Worm (Caenorhabditis elegans) whole organism, early embryonic: Measurements from ENCODE around the gene srd-42.

ENCODE experiments used
- B0310.2 ChIP-seq: sonication (generic microtip); optimal IDR thresholded peaks from 2 replicates; lab custom pipeline; 2016; ENCODE audit warnings: mild to moderate bottlenecking, missing genetic modification characterization, missing compliant biosample characterization
- F13C5.2 ChIP-seq: sonication (generic microtip); optimal IDR thresholded peaks from 2 replicates; lab custom pipeline; 2017; ENCODE audit warnings: mild to moderate bottlenecking, missing genetic modification characterization, inconsistent platforms, missing compliant biosample characterization
- aly-1 ChIP-seq: sonication (generic microtip); optimal IDR thresholded peaks from 2 replicates; lab custom pipeline; 2016; ENCODE audit warnings: missing genetic modification characterization, missing compliant biosample characterization
- ama-1 ChIP-seq: fragments of 150-350 bp; optimal IDR thresholded peaks from 2 replicates; lab custom pipeline; 2014
- ceh-13 ChIP-seq: fragments of 200-800 bp; sonication (Bioruptor generic); optimal IDR thresholded peaks from 2 replicates; lab custom pipeline; 2018; ENCODE audit warnings: mild to moderate bottlenecking, missing genetic modification characterization, missing compliant biosample characterization
- ceh-36 ChIP-seq: sonication (generic microtip); optimal IDR thresholded peaks from 2 replicates; lab custom pipeline; 2016; ENCODE audit warnings: missing genetic modification characterization, inconsistent platforms, missing compliant biosample characterization
- ets-7 ChIP-seq: sonication (generic microtip); optimal IDR thresholded peaks from 2 replicates; lab custom pipeline; 2016; ENCODE audit warnings: missing genotype, missing genetic modification characterization, missing compliant biosample characterization
- flt-1 ChIP-seq: fragments of 200-800 bp; sonication (Bioruptor generic); IDR thresholded peaks from 2 replicates; pipeline ENCODE4 v1.3.6; 2022; ENCODE audit warnings: missing genetic modification characterization, missing compliant biosample characterization
- hmbx-1 ChIP-seq: sonication (generic microtip); optimal IDR thresholded peaks from 2 replicates; lab custom pipeline; 2016; ENCODE audit warnings: mild to moderate bottlenecking, missing genetic modification characterization, missing compliant biosample characterization
- hmg-4 ChIP-seq: fragments of 200-800 bp; sonication (Bioruptor generic); optimal IDR thresholded peaks from 2 replicates; lab custom pipeline; 2018; ENCODE audit warnings: mild to moderate bottlenecking, missing genetic modification characterization, missing compliant biosample characterization
- hnd-1 ChIP-seq: sonication (generic microtip); optimal IDR thresholded peaks from 2 replicates; lab custom pipeline; 2016; ENCODE audit warnings: missing genetic modification characterization, missing compliant biosample characterization
- pes-1 ChIP-seq: fragments of 200-800 bp; sonication (Bioruptor generic); IDR thresholded peaks from 2 replicates; pipeline ENCODE4 v1.3.6; 2022; ENCODE audit warnings: missing genetic modification reagents, missing genetic modification characterization, missing compliant biosample characterization
- scrt-1 ChIP-seq: fragments of 200-800 bp; sonication (Bioruptor generic); IDR thresholded peaks from 2 replicates; pipeline ENCODE4 v1.3.6; 2022; ENCODE audit warnings: missing genetic modification characterization, missing compliant biosample characterization
- sea-1 ChIP-seq: fragments of 200-800 bp; sonication (Bioruptor generic); conservative IDR thresholded peaks from 2 replicates; pipeline ENCODE4 v1.3.6; 2022; ENCODE audit warnings: missing genetic modification characterization, missing compliant biosample characterization
- tbx-11 ChIP-seq: fragments of 200-800 bp; sonication (Bioruptor generic); IDR thresholded peaks from 2 replicates; pipeline ENCODE4 v1.3.6; 2022; ENCODE audit warnings: missing genetic modification characterization, missing compliant biosample characterization
- tbx-37 ChIP-seq: fragments of 200-800 bp; sonication (Bioruptor generic); conservative IDR thresholded peaks from 2 replicates; pipeline ENCODE4 v1.3.6; 2022; ENCODE audit warnings: missing genetic modification reagents, missing genetic modification characterization, missing compliant biosample characterization
- tra-4 ChIP-seq: sonication (generic microtip); optimal IDR thresholded peaks from 2 replicates; lab custom pipeline; 2017; ENCODE audit warnings: missing genetic modification characterization, missing compliant biosample characterization

srd-42 gene

DNA sequence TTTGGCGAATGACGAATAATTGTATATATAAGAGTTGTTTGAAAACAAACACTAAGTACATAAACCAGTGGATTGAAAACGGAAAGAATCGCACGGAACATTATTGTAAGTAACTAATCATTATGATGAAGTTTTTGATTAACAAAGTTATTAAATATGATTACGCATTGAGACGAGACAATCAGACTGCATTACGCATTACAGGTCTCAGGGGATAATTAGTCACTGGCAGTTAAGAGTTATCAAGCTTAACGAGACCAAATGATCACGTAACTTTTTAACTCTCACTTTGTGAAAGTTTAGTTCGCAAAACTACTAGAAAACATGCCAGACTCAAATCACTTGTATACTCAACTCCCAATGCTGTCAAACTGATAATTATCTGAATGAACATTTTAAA is at the start of gene srd-42:
TSS of gene srd-42 (minus strand) at position 101 of the 400 bp plus-strand sequence.
- TF ChIP-seq B0310.2 (no peak), tbx-37 (GFP tag; lab: Robert Waterston, UW) (no peak), hmbx-1 (no peak), pes-1 (GFP tag; lab: Robert Waterston, UW) (no peak), ama-1 (lab: Kevin White, UChicago) (no peak), hmg-4 (GFP tag; lab: Kevin White, UChicago) (no peak), scrt-1 (GFP tag; lab: Robert Waterston, UW) (no peak), flt-1 (GFP tag; lab: Robert Waterston, UW) (no peak), sea-1 (GFP tag; lab: Robert Waterston, UW) (no peak), aly-1 (tag; lab: Kevin White, UChicago) (no peak), F13C5.2 (tag; lab: Kevin White, UChicago) (no peak), tbx-11 (GFP tag; lab: Robert Waterston, UW) (no peak), ets-7 (tag; lab: Kevin White, UChicago) (no peak), ceh-13 (GFP tag; lab: Kevin White, UChicago) (no peak), hnd-1 (no peak), tra-4 (tag; lab: Kevin White, UChicago) (no peak), ceh-36 (tag; lab: Kevin White, UChicago) (no peak)

DNA sequence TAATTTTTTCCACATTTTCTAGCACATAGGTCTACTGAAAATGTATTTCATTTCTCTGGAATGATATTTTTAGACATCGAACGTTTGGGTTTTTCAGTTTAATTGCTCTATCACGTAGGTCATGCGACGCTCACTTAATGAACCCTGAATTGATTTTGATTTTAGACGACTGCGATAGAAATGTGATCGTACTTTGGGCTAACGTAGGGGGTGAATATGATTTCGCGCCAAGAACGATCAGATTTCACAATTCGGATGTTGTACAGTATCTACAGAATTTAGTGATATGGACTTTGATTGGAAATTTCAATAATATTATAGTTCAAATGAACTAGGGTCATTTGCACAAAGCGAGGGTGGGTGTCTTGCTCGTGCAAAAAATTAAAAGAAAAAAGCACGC is 48.9 kb upstream of the srd-42 start:
- TF ChIP-seq tbx-11 (GFP tag; lab: Robert Waterston, UW): no peak
- no peak for TF ChIP-seq ceh-36 (tag; lab: Kevin White, UChicago)
- TF ChIP-seq flt-1 (GFP tag; lab: Robert Waterston, UW): no peak
- TF ChIP-seq B0310.2: no peak
- TF ChIP-seq tbx-37 (GFP tag; lab: Robert Waterston, UW): no peak
- TF ChIP-seq sea-1 (GFP tag; lab: Robert Waterston, UW): no peak
- no peak for TF ChIP-seq hmbx-1
- no peak for TF ChIP-seq ceh-13 (GFP tag; lab: Kevin White, UChicago)

DNA sequence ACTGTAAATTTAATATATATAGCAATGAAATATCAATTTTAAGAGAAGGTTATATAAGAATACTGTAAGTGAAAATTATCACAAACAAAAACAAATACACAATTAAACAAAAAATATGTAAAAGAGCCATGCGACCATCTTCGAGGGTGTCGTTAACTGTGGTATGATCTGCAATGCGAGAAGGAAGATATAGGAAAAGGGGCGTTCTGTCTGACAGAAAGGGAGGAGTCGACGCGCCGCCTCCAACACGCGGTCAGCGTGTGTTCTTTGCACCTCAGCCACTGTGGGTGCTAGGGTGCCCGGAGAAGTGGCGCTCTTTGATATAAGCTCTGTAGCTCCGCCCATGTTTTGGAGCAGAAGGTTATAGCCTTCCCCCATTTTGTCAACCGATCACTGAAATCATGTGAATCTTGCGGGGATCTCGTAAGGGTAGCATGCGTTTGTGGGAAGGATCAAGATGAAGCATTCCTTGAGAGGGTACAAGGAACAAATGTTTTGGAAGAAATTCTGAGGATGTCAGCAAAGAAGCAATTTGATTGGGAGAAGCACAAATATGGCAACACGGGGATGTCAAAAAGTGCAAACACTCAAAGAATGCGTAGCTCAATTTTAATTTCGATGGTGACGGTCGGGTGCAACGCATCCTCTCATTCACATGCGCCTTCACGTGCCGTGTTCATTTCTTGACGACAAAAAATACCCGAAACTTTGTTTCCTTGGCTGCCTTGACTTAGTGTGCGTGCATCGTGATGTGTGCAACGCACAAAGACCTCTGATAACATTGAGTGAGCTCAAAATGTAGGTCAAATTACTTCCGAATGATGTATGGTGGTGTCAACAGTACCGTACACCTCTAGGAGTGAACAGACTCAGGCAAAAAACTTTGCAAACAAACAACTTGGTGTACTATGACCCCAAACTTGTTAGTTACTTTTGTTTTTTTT is 47.8 kb upstream of the srd-42 start, which contains the start of gene mxl-3:
TSS of gene mxl-3 (minus strand) at position 1 of the 944 bp plus-strand sequence.
- no peak for TF ChIP-seq ets-7 (tag; lab: Kevin White, UChicago)
- no peak for TF ChIP-seq tra-4 (tag; lab: Kevin White, UChicago)
- no peak for TF ChIP-seq ceh-13 (GFP tag; lab: Kevin White, UChicago)
- TF ChIP-seq aly-1 (tag; lab: Kevin White, UChicago): no peak
- no peak for TF ChIP-seq sea-1 (GFP tag; lab: Robert Waterston, UW)
- TF ChIP-seq hmbx-1: no peak
- no peak for TF ChIP-seq hnd-1
- no peak for TF ChIP-seq pes-1 (GFP tag; lab: Robert Waterston, UW)

DNA sequence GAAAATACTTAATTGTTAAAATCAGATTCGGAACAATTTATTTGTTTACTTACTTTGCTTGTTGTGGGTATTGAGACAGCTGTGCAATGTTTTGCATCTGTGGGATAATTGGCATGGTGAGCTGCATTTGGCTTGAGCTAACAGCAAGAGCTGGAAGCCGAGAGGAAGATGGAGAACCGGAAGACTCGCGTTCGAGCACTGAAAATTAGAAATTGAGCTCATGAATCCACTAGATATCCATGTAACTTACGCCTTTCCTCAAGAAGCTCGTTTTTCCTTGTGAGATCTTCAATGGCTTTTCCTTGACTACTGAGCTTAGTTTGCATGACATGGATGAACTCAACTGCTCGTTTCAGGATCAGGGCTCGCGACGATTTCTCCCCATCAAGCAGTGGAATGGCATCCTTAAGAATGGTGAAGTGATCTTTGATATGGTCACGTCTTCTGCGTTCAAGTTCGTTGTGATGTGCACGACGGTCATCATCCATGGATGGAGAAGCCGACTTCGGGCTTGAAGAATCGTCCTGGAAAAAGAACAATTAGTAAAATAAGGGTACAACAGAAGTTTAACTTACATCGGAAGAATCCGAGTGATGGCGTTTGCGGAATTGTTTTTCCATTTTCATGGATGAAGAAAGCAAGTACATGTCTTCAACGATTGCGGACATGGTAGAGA is 47.0 kb upstream of the srd-42 start:
- no peak for TF ChIP-seq tbx-37 (GFP tag; lab: Robert Waterston, UW)
- TF ChIP-seq sea-1 (GFP tag; lab: Robert Waterston, UW): no peak
- TF ChIP-seq hnd-1: no peak
- TF ChIP-seq aly-1 (tag; lab: Kevin White, UChicago): no peak
- TF ChIP-seq ceh-13 (GFP tag; lab: Kevin White, UChicago): no peak
- no peak for TF ChIP-seq tbx-11 (GFP tag; lab: Robert Waterston, UW)
- TF ChIP-seq ama-1 (lab: Kevin White, UChicago): no peak

DNA sequence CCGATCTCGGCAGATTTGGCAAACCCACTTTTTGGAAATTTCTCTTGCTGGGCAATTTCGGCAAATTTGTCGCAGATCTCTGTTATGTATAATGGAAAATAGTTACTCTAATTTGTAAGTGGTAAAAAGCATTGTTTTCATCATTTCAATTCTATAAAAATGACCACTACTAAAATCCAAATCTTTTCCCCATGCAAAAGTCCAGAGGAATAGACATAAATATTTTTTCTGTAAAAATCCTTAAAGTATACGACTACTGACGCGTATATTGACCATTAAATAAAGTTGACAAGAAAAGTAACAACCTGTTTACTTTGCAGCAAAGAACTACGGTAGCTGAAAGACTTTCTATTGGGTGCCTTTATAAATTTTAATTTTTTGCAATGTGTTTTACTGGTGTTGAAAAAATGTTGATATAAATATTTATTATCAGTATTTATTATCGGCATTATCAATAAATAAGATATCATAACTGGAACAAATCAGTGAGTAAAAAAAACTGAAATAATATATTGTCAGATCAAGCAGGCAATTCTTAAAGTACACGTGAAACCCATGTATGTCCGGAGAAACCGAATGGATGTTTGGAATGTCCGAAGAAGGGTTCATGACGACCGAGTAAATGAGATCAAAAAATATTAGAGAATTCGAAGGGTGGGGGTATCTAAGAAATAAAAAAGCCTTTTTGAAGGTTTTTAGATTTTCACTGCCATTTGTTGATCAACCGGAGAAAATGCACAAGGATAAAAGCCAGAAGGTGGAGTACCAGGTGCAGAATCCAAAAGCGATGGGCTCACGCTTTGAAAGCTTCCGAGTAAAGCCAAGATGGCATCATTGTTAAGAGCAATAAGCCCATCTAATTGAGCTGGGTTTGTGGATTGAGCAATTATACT is 46.2 kb upstream of the srd-42 start:
- TF ChIP-seq tbx-11 (GFP tag; lab: Robert Waterston, UW): no peak
- no peak for TF ChIP-seq ets-7 (tag; lab: Kevin White, UChicago)
- TF ChIP-seq flt-1 (GFP tag; lab: Robert Waterston, UW): no peak
- no peak for TF ChIP-seq F13C5.2 (tag; lab: Kevin White, UChicago)
- TF ChIP-seq hnd-1: no peak
- TF ChIP-seq hmg-4 (GFP tag; lab: Kevin White, UChicago): no peak
- TF ChIP-seq tra-4 (tag; lab: Kevin White, UChicago): no peak
- TF ChIP-seq ceh-13 (GFP tag; lab: Kevin White, UChicago): no peak
- no peak for TF ChIP-seq pes-1 (GFP tag; lab: Robert Waterston, UW)
- no peak for TF ChIP-seq tbx-37 (GFP tag; lab: Robert Waterston, UW)
- TF ChIP-seq ceh-36 (tag; lab: Kevin White, UChicago): no peak
- no peak for TF ChIP-seq sea-1 (GFP tag; lab: Robert Waterston, UW)
- no peak for TF ChIP-seq B0310.2
- TF ChIP-seq ama-1 (lab: Kevin White, UChicago): no peak
- TF ChIP-seq aly-1 (tag; lab: Kevin White, UChicago): no peak
- TF ChIP-seq hmbx-1: no peak
- TF ChIP-seq scrt-1 (GFP tag; lab: Robert Waterston, UW): no peak

DNA sequence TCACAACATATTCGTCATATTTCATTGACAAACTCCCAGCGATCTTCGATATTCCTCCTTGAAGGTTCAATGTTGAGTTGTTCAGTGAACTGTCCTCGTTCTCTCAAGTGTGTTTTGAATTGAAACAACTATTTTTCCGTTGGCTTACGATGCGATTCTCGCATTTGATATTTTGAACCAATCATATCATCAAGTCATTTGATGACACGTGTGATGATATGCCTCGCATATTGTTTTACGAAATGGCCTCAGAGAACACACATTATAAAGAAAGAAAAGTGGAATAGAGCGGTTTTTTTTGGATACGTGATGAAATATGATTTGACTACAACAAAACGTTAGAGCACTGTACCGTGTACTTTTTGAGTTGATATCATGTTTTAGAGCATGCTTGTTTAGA is 45.2 kb upstream of the srd-42 start:
- no peak for TF ChIP-seq hnd-1
